Fruit fly (Drosophila melanogaster) whole organism, embryonic: ENCODE measurements around the gene Nxf3.

ENCODE experiments used
- Aef1 ChIP-seq: fragments of 200-800 bp; sonication (Bioruptor generic); IDR thresholded peaks from 3 replicates; pipeline ENCODE4 v1.3.6; 2022; ENCODE audit warnings: missing biosample characterization, missing genetic modification characterization
- CG10366 ChIP-seq: fragments of 200-800 bp; sonication (Bioruptor generic); IDR thresholded peaks from 2 replicates; pipeline ENCODE4 v1.3.6; 2022; ENCODE audit warnings: missing biosample characterization, missing genetic modification characterization
- CG10431 ChIP-seq: fragments of 200-800 bp; sonication (Bioruptor generic); optimal IDR thresholded peaks from 3 replicates; lab custom pipeline; 2018; ENCODE audit warnings: missing biosample characterization, mild to moderate bottlenecking, missing genetic modification characterization
- CG11093 ChIP-seq: fragments of 200-800 bp; sonication (Bioruptor generic); IDR thresholded peaks from 3 replicates; pipeline ENCODE4 v1.3.6; 2022; ENCODE audit warnings: missing biosample characterization, missing genetic modification characterization
- CG12942 ChIP-seq: fragments of 200-800 bp; sonication (Bioruptor generic); optimal IDR thresholded peaks from 3 replicates; lab custom pipeline; 2016; ENCODE audit warnings: missing biosample characterization, missing genetic modification characterization
- CG13287 ChIP-seq: fragments of 200-800 bp; sonication (Bioruptor generic); IDR thresholded peaks from 2 replicates; pipeline ENCODE4 v1.3.6; 2022; ENCODE audit warnings: missing biosample characterization, missing genetic modification characterization; ENCODE audit not compliant: partially characterized antibody
- CG13624 ChIP-seq: fragments of 200-800 bp; sonication (Bioruptor generic); optimal IDR thresholded peaks from 2 replicates; lab custom pipeline; 2016; ENCODE audit warnings: missing biosample characterization, missing genetic modification characterization
- CG1529 ChIP-seq: fragments of 200-800 bp; sonication (Bioruptor generic); optimal IDR thresholded peaks from 3 replicates; lab custom pipeline; 2018; ENCODE audit warnings: missing biosample characterization, missing genetic modification characterization
- CG17912 ChIP-seq: fragments of 200-800 bp; sonication (Bioruptor generic); optimal IDR thresholded peaks from 2 replicates; lab custom pipeline; 2018; ENCODE audit warnings: missing biosample characterization, mild to moderate bottlenecking, missing genetic modification characterization
- CG18011 ChIP-seq: fragments of 200-800 bp; sonication (Bioruptor generic); optimal IDR thresholded peaks from 2 replicates; lab custom pipeline; 2017; ENCODE audit warnings: missing biosample characterization, missing genetic modification characterization, mild to moderate bottlenecking, moderate library complexity, missing genotype
- CG2129 ChIP-seq: fragments of 200-800 bp; sonication (Bioruptor generic); IDR thresholded peaks from 2 replicates; pipeline ENCODE4 v1.3.6; 2022; ENCODE audit warnings: missing biosample characterization, missing genetic modification characterization; ENCODE audit not compliant: partially characterized antibody
- CG2678 ChIP-seq: fragments of 200-800 bp; sonication (Bioruptor generic); optimal IDR thresholded peaks from 3 replicates; lab custom pipeline; 2019; ENCODE audit warnings: missing biosample characterization, mild to moderate bottlenecking, missing genetic modification characterization, moderate library complexity
- CG30020 ChIP-seq: fragments of 200-800 bp; optimal IDR thresholded peaks from 2 replicates; lab custom pipeline; 2019; ENCODE audit warnings: missing biosample characterization, mild to moderate bottlenecking, missing genetic modification characterization, moderate library complexity
- CG3065 ChIP-seq: fragments of 200-800 bp; sonication (Bioruptor generic); optimal IDR thresholded peaks from 2 replicates; lab custom pipeline; 2016; ENCODE audit warnings: missing biosample characterization, missing genetic modification characterization
- CG32532 ChIP-seq: fragments of 200-800 bp; sonication (Bioruptor generic); IDR thresholded peaks from 2 replicates; pipeline ENCODE4 v1.3.6; 2022; ENCODE audit warnings: missing biosample characterization, missing genetic modification characterization
- CG6765 ChIP-seq: fragments of 200-800 bp; sonication (Bioruptor generic); optimal IDR thresholded peaks from 3 replicates; lab custom pipeline; 2017; ENCODE audit warnings: missing biosample characterization, mild to moderate bottlenecking, missing genetic modification characterization
- CG7786 ChIP-seq: fragments of 200-800 bp; sonication (Bioruptor generic); optimal IDR thresholded peaks from 2 replicates; lab custom pipeline; 2016; ENCODE audit warnings: missing biosample characterization, missing genetic modification characterization
- CG7963 ChIP-seq: fragments of 200-800 bp; sonication (Bioruptor generic); IDR thresholded peaks from 3 replicates; pipeline ENCODE4 v1.3.6; 2022; ENCODE audit warnings: missing biosample characterization, missing genetic modification characterization; ENCODE audit not compliant: partially characterized antibody
- CG8388 ChIP-seq: fragments of 200-800 bp; sonication (Bioruptor generic); optimal IDR thresholded peaks from 2 replicates; lab custom pipeline; 2019; ENCODE audit warnings: missing biosample characterization, mild to moderate bottlenecking, missing genetic modification characterization, moderate library complexity
- CG8478 ChIP-seq: fragments of >200 bp; optimal IDR thresholded peaks from 2 replicates; lab custom pipeline; 2018
- CG9797 ChIP-seq: fragments of 200-800 bp; sonication (Bioruptor generic); optimal IDR thresholded peaks from 3 replicates; lab custom pipeline; 2018; ENCODE audit warnings: missing biosample characterization, mild to moderate bottlenecking, missing genetic modification characterization
- Chrac-16 ChIP-seq: fragments of 200-800 bp; sonication (Bioruptor generic); optimal IDR thresholded peaks from 3 replicates; lab custom pipeline; 2016; ENCODE audit warnings: missing biosample characterization, missing genetic modification characterization
- Deaf1 ChIP-seq: fragments of 200-800 bp; optimal IDR thresholded peaks from 3 replicates; lab custom pipeline; 2019; ENCODE audit warnings: missing biosample characterization, mild to moderate bottlenecking, missing genetic modification characterization, moderate library complexity
- Drgx ChIP-seq: fragments of 200-800 bp; sonication (Bioruptor generic); IDR thresholded peaks from 2 replicates; pipeline ENCODE4 v1.3.6; 2022; ENCODE audit warnings: missing biosample characterization, missing genetic modification characterization
- Hey ChIP-seq: fragments of 200-800 bp; sonication (Bioruptor generic); optimal IDR thresholded peaks from 3 replicates; lab custom pipeline; 2018; ENCODE audit warnings: missing biosample characterization, mild to moderate bottlenecking, missing genetic modification characterization
- HmgD ChIP-seq: fragments of 200-800 bp; sonication (Bioruptor generic); optimal IDR thresholded peaks from 3 replicates; lab custom pipeline; 2016; ENCODE audit warnings: missing biosample characterization, missing genetic modification characterization
- Lpt ChIP-seq: fragments of >200 bp; optimal IDR thresholded peaks from 2 replicates; lab custom pipeline; 2018; ENCODE audit warnings: missing biosample characterization, missing genetic modification characterization
- Mrtf ChIP-seq: fragments of 200-800 bp; sonication (Bioruptor generic); IDR thresholded peaks from 3 replicates; pipeline ENCODE4 v1.3.6; 2022; ENCODE audit warnings: missing biosample characterization, missing genetic modification characterization
- NC2α ChIP-seq: fragments of 200-800 bp; sonication (Bioruptor generic); optimal IDR thresholded peaks from 2 replicates; lab custom pipeline; 2016; ENCODE audit warnings: missing biosample characterization, missing genetic modification characterization
- Nf-YA ChIP-seq: fragments of 200-800 bp; sonication (Bioruptor generic); IDR thresholded peaks from 2 replicates; pipeline ENCODE4 v1.3.6; 2022; ENCODE audit warnings: missing biosample characterization, missing genetic modification characterization
- Side ChIP-seq: fragments of 200-800 bp; sonication (Bioruptor generic); optimal IDR thresholded peaks from 2 replicates; lab custom pipeline; 2016; ENCODE audit warnings: missing biosample characterization, missing genetic modification characterization
- Sry-δ ChIP-seq: fragments of 200-800 bp; sonication (Bioruptor generic); optimal IDR thresholded peaks from 2 replicates; lab custom pipeline; 2016; ENCODE audit warnings: missing biosample characterization, missing genetic modification characterization
- Stat92E ChIP-seq, 3 experiments: fragments of >200 bp in 2 of 3; fragments of 200-800 bp in 1 of 3; sonication (Bioruptor generic) in 1 of 3; optimal IDR thresholded peaks; 2 replicates each; lab custom pipeline; 2017 to 2019; ENCODE audit warnings: missing biosample characterization in 3 of 3, missing genetic modification characterization in 3 of 3, mild to moderate bottlenecking in 1 of 3, moderate library complexity in 1 of 3
- Taf1 ChIP-seq: fragments of 200-800 bp; sonication (Bioruptor generic); IDR thresholded peaks from 2 replicates; pipeline ENCODE4 v1.3.6; 2022; ENCODE audit warnings: missing biosample characterization, missing genetic modification characterization
- ab ChIP-seq: fragments of 200-800 bp; sonication (Bioruptor generic); optimal IDR thresholded peaks from 2 replicates; lab custom pipeline; 2016; ENCODE audit warnings: missing biosample characterization, missing genetic modification characterization
- al ChIP-seq: fragments of 200-800 bp; sonication (Bioruptor generic); IDR thresholded peaks from 2 replicates; pipeline ENCODE4 v1.3.6; 2022; ENCODE audit warnings: missing biosample characterization, missing genetic modification characterization
- ase ChIP-seq: fragments of 200-800 bp; sonication (Bioruptor generic); IDR thresholded peaks from 3 replicates; pipeline ENCODE4 v1.3.6; 2022; ENCODE audit warnings: missing biosample characterization, missing genetic modification characterization
- cg ChIP-seq: fragments of 200-800 bp; sonication (Bioruptor generic); optimal IDR thresholded peaks from 3 replicates; lab custom pipeline; 2019; ENCODE audit warnings: missing biosample characterization, mild to moderate bottlenecking, missing genetic modification characterization, moderate library complexity
- chif ChIP-seq, 2 experiments: fragments of 200-800 bp; sonication (Bioruptor generic); optimal IDR thresholded peaks; 3 replicates each; lab custom pipeline; 2016; ENCODE audit warnings: missing biosample characterization in 2 of 2, missing genetic modification characterization in 2 of 2
- grau ChIP-seq: fragments of 200-800 bp; optimal IDR thresholded peaks from 3 replicates; lab custom pipeline; 2019; ENCODE audit warnings: missing biosample characterization, mild to moderate bottlenecking, missing genetic modification characterization, moderate library complexity
- gsb-n ChIP-seq: fragments of 200-800 bp; sonication (Bioruptor generic); optimal IDR thresholded peaks from 3 replicates; lab custom pipeline; 2018; ENCODE audit warnings: missing biosample characterization, mild to moderate bottlenecking, missing genetic modification characterization
- ken ChIP-seq: fragments of 200-800 bp; sonication (Bioruptor generic); IDR thresholded peaks from 3 replicates; pipeline ENCODE4 v1.3.6; 2022; ENCODE audit warnings: missing biosample characterization, missing genetic modification characterization
- lbe ChIP-seq: fragments of 200-800 bp; sonication (Bioruptor generic); optimal IDR thresholded peaks from 2 replicates; lab custom pipeline; 2016; ENCODE audit warnings: missing biosample characterization, mild to moderate bottlenecking, missing genetic modification characterization
- lov ChIP-seq, 2 experiments: fragments of 200-800 bp in 1 of 2; fragments of >200 bp in 1 of 2; sonication (Bioruptor generic) in 1 of 2; IDR thresholded peaks in 1 of 2; optimal IDR thresholded peaks in 1 of 2; 2 replicates in 1 of 2; 3 replicates in 1 of 2; pipeline versions ENCODE4 v1.3.6 to Lab custom; 2017 to 2022; ENCODE audit warnings: missing biosample characterization in 1 of 2, missing genetic modification characterization in 1 of 2
- otp ChIP-seq: fragments of 200-800 bp; sonication (Bioruptor generic); IDR thresholded peaks from 3 replicates; pipeline ENCODE4, ENCODE4 v1.3.6; 2022; ENCODE audit warnings: missing biosample characterization, missing genetic modification characterization
- pho ChIP-seq: fragments of 200-800 bp; sonication (Bioruptor generic); optimal IDR thresholded peaks from 2 replicates; lab custom pipeline; 2016; ENCODE audit warnings: missing biosample characterization, missing genetic modification characterization
- psq ChIP-seq: fragments of 200-800 bp; sonication (Bioruptor generic); optimal IDR thresholded peaks from 2 replicates; lab custom pipeline; 2017; ENCODE audit warnings: missing biosample characterization, missing genetic modification characterization
- pzg ChIP-seq: fragments of 200-800 bp; sonication (Bioruptor generic); optimal IDR thresholded peaks from 3 replicates; lab custom pipeline; 2018; ENCODE audit warnings: missing biosample characterization, mild to moderate bottlenecking, missing genetic modification characterization, moderate library complexity
- ttk ChIP-seq: fragments of 200-800 bp; sonication (Bioruptor generic); IDR thresholded peaks from 2 replicates; pipeline ENCODE4 v2.1.2; 2022; ENCODE audit warnings: missing biosample characterization, missing genetic modification characterization
- tup ChIP-seq: fragments of 200-800 bp; sonication (Bioruptor generic); optimal IDR thresholded peaks from 2 replicates; lab custom pipeline; 2016; ENCODE audit warnings: missing biosample characterization, mild to moderate bottlenecking, missing genetic modification characterization, moderate library complexity

Gene Nxf3

dm6 chr3L:13922023-13922652 is 42.9 kb upstream of the Nxf3 start (continued):
- TF ChIP-seq CG3065 (GFP tag; lab: Kevin White, UChicago) (no peak), psq (GFP tag; lab: Kevin White, UChicago) (no peak), pho (GFP tag; lab: Kevin White, UChicago) (no peak), CG17912 (GFP tag; lab: Kevin White, UChicago) (no peak), CG11093 (GFP tag; lab: Robert Waterston, UW) (no peak), grau (tag; lab: Kevin White, UChicago) (peak; percentile 32), CG32532 (GFP tag; lab: Robert Waterston, UW) (peak; percentile 31; the same call in 1 of the 2 replicates), CG8388 (GFP tag; lab: Kevin White, UChicago) (peak; percentile 28), HmgD (GFP tag; lab: Kevin White, UChicago) (no peak), pzg (GFP tag; lab: Kevin White, UChicago) (no peak), Taf1 (GFP tag; lab: Robert Waterston, UW) (peak; percentile 40; the same call in 1 of the 2 replicates), Lpt (no peak), CG12942 (no peak), CG7786 (GFP tag; lab: Kevin White, UChicago) (peak; percentile 8), cg (no peak), Chrac-16 (peak; percentile 31), al (GFP tag; lab: Robert Waterston, UW) (0 out of 2 replicates have a peak, but pooled peaks have one; percentile 16), Stat92E (GFP tag; optimal IDR thresholded peaks at IDR 0.05; lab: Kevin White, UChicago) (no peak), Side (no peak), ab (GFP tag; lab: Kevin White, UChicago) (no peak), CG9797 (GFP tag; lab: Kevin White, UChicago) (no peak), ase (GFP tag; lab: Robert Waterston, UW) (no peak), Deaf1 (no peak), CG6765 (GFP tag; lab: Kevin White, UChicago) (no peak), Nf-YA (GFP tag; lab: Robert Waterston, UW) (no peak), CG2678 (peak; percentile 53), CG10366 (GFP tag; lab: Robert Waterston, UW) (no peak), tup (GFP tag; lab: Kevin White, UChicago) (no peak), Mrtf (GFP tag; lab: Robert Waterston, UW) (peak; percentile 58; the same call in 2 of the 3 replicates), CG30020 (tag; lab: Kevin White, UChicago) (no peak), otp (GFP tag; lab: Robert Waterston, UW) (no peak), Hey (no peak), ttk (GFP tag; lab: Robert Waterston, UW) (peak; percentile 68), lbe (no peak), gsb-n (peak; percentile 7), CG1529 (GFP tag; lab: Kevin White, UChicago) (no peak), NC2α (GFP tag; lab: Kevin White, UChicago) (no peak), Sry-δ (GFP tag; lab: Kevin White, UChicago) (no peak), CG13287 (no peak), CG7963 (GFP tag; lab: Robert Waterston, UW) (no peak), CG8478 (lab: Kevin White, UChicago) (no peak), Aef1 (GFP tag; lab: Robert Waterston, UW) (peak; percentile 19; the same call in 1 of the 3 replicates), CG13624 (GFP tag; lab: Kevin White, UChicago) (no peak), chif (GFP tag; optimal IDR thresholded peaks at IDR 0.05; lab: Kevin White, UChicago) (peak; percentile 16 to 34), CG18011 (GFP tag; lab: Kevin White, UChicago) (peak; percentile 6), ken (GFP tag; lab: Robert Waterston, UW) (no peak), lov (optimal IDR thresholded peaks at IDR 0.05; lab: Kevin White, UChicago) (no peak), lov (GFP tag; IDR thresholded peaks at IDR 0.05; lab: Robert Waterston, UW) (no peak), CG2129 (GFP tag; lab: Robert Waterston, UW) (no peak), CG10431 (no peak), Drgx (peak; percentile 74)
